Worm (Caenorhabditis elegans) whole organism, L1 larva: ENCODE measurements around the gene C04C3.4.
A peak's percentile ranks its signal among the peaks of the same experiment; 100 is the strongest.

ENCODE experiments used
- C04F5.9 ChIP-seq: sonication (generic microtip); optimal IDR thresholded peaks from 2 replicates; lab custom pipeline; 2016; ENCODE audit warnings: missing genetic modification characterization, missing compliant biosample characterization
- C16A3.4 ChIP-seq: fragments of 150-350 bp; optimal IDR thresholded peaks from 2 replicates; lab custom pipeline; 2014; ENCODE audit warnings: missing biosample characterization, missing genetic modification characterization
- C34B4.2 ChIP-seq: sonication (generic microtip); optimal IDR thresholded peaks from 2 replicates; lab custom pipeline; 2017; ENCODE audit warnings: mild to moderate bottlenecking, missing genetic modification characterization, missing compliant biosample characterization
- F16B12.6 ChIP-seq: fragments of 150-350 bp; optimal IDR thresholded peaks from 2 replicates; lab custom pipeline; 2014; ENCODE audit warnings: missing biosample characterization, missing genetic modification characterization
- alr-1 ChIP-seq: fragments of 200-800 bp; sonication (Bioruptor generic); optimal IDR thresholded peaks from 2 replicates; lab custom pipeline; 2018; ENCODE audit warnings: borderline replicate concordance, mild to moderate bottlenecking, missing genetic modification characterization, missing compliant biosample characterization
- ama-1 ChIP-seq: fragments of 150-350 bp; optimal IDR thresholded peaks from 2 replicates; lab custom pipeline; 2014
- ceh-82 ChIP-seq, 3 experiments: fragments of 150-350 bp in 1 of 3; sonication (generic microtip) in 2 of 3; optimal IDR thresholded peaks; 2 replicates each; lab custom pipeline; 2014 to 2017; ENCODE audit warnings: missing biosample characterization in 3 of 3, missing genetic modification characterization in 3 of 3
- ceh-88 ChIP-seq: fragments of 200-800 bp; sonication (Bioruptor generic); IDR thresholded peaks from 2 replicates; pipeline ENCODE4 v1.3.6; 2022; ENCODE audit warnings: missing genetic modification characterization, missing compliant biosample characterization
- ces-1 ChIP-seq: fragments of 150-350 bp; optimal IDR thresholded peaks from 2 replicates; lab custom pipeline; 2014; ENCODE audit warnings: missing biosample characterization, missing genetic modification reagents, missing genetic modification characterization
- efl-1 ChIP-seq, 4 experiments: fragments of 150-350 bp; optimal IDR thresholded peaks in 3 of 4; peaks in 1 of 4; 1 replicate in 1 of 4; 2 replicates in 3 of 4; lab custom pipeline; 2014; ENCODE audit warnings: missing biosample characterization in 2 of 4, missing genetic modification characterization in 2 of 4, missing genetic modification reagents in 2 of 4
- efl-3 ChIP-seq: fragments of 200-800 bp; sonication (Bioruptor generic); optimal IDR thresholded peaks from 2 replicates; lab custom pipeline; 2018; ENCODE audit warnings: mild to moderate bottlenecking, missing genetic modification characterization, missing compliant biosample characterization
- elt-2 ChIP-seq: sonication (generic microtip); optimal IDR thresholded peaks from 2 replicates; lab custom pipeline; 2016; ENCODE audit warnings: missing genetic modification characterization, mild to moderate bottlenecking, inconsistent platforms, missing compliant biosample characterization, missing genetic modification reagents
- elt-3 ChIP-seq, 6 experiments: fragments of 150-350 bp in 1 of 6; sonication (generic microtip); optimal IDR thresholded peaks; 2 replicates each; lab custom pipeline; 2017 to 2018; ENCODE audit warnings: missing biosample characterization in 6 of 6, missing genetic modification characterization in 6 of 6, inconsistent platforms in 1 of 6
- ets-5 ChIP-seq: fragments of 200-800 bp; sonication (Bioruptor generic); IDR thresholded peaks from 2 replicates; pipeline ENCODE4 v1.3.6; 2022; ENCODE audit warnings: missing genetic modification characterization, missing compliant biosample characterization
- fkh-4 ChIP-seq: sonication (generic microtip); optimal IDR thresholded peaks from 2 replicates; lab custom pipeline; 2016; ENCODE audit warnings: missing compliant biosample characterization, missing genetic modification characterization, borderline replicate concordance
- hlh-17 ChIP-seq: fragments of 200-800 bp; sonication (Bioruptor generic); optimal IDR thresholded peaks from 2 replicates; lab custom pipeline; 2018; ENCODE audit warnings: missing genetic modification characterization, mild to moderate bottlenecking, missing compliant biosample characterization, moderate library complexity, borderline replicate concordance
- hlh-4 ChIP-seq: sonication (generic microtip); optimal IDR thresholded peaks from 2 replicates; lab custom pipeline; 2016; ENCODE audit warnings: mild to moderate bottlenecking, missing genetic modification characterization, missing compliant biosample characterization
- jun-1 ChIP-seq: fragments of 150-350 bp; optimal IDR thresholded peaks from 2 replicates; lab custom pipeline; 2014; ENCODE audit warnings: missing biosample characterization, missing genetic modification reagents, missing genetic modification characterization
- lin-35 ChIP-seq, 2 experiments: fragments of 150-350 bp; optimal IDR thresholded peaks; 2 replicates each; lab custom pipeline; 2014; ENCODE audit warnings: missing biosample characterization in 2 of 2, missing genetic modification characterization in 2 of 2, missing genetic modification reagents in 2 of 2
- lin-39 ChIP-seq: fragments of 150-350 bp; optimal IDR thresholded peaks from 2 replicates; lab custom pipeline; 2014; ENCODE audit warnings: missing biosample characterization, missing genetic modification reagents, missing genetic modification characterization
- lsy-2 ChIP-seq, 2 experiments: fragments of 150-350 bp; optimal IDR thresholded peaks; 2 replicates each; lab custom pipeline; 2014; ENCODE audit warnings: missing biosample characterization in 2 of 2, missing genetic modification characterization in 2 of 2
- mdl-1 ChIP-seq, 2 experiments: fragments of 150-350 bp; optimal IDR thresholded peaks; 2 replicates each; lab custom pipeline; 2014 to 2017; ENCODE audit warnings: missing biosample characterization in 2 of 2, missing genetic modification characterization in 2 of 2, inconsistent platforms in 1 of 2
- mef-2 ChIP-seq: fragments of 150-350 bp; optimal IDR thresholded peaks from 2 replicates; lab custom pipeline; 2014; ENCODE audit warnings: missing biosample characterization, missing genetic modification characterization
- mep-1 ChIP-seq: fragments of 150-350 bp; optimal IDR thresholded peaks from 2 replicates; lab custom pipeline; 2014; ENCODE audit warnings: missing biosample characterization, missing genetic modification characterization
- nhr-11 ChIP-seq: fragments of 150-350 bp; optimal IDR thresholded peaks from 2 replicates; lab custom pipeline; 2014; ENCODE audit warnings: missing biosample characterization, missing genetic modification characterization
- nhr-237 ChIP-seq: fragments of 150-350 bp; optimal IDR thresholded peaks from 2 replicates; lab custom pipeline; 2014; ENCODE audit warnings: missing biosample characterization, missing genetic modification characterization
- nhr-28 ChIP-seq: fragments of 150-350 bp; optimal IDR thresholded peaks from 2 replicates; lab custom pipeline; 2014; ENCODE audit warnings: missing biosample characterization, missing genetic modification characterization
- nhr-47 ChIP-seq: sonication (generic microtip); optimal IDR thresholded peaks from 2 replicates; lab custom pipeline; 2016; ENCODE audit warnings: mild to moderate bottlenecking, missing genetic modification characterization, moderate library complexity, missing compliant biosample characterization
- nhr-71 ChIP-seq: sonication (generic microtip); optimal IDR thresholded peaks from 2 replicates; lab custom pipeline; 2016; ENCODE audit warnings: mild to moderate bottlenecking, missing genetic modification characterization, moderate library complexity, missing compliant biosample characterization
- nhr-84 ChIP-seq: sonication (generic microtip); optimal IDR thresholded peaks from 2 replicates; lab custom pipeline; 2017; ENCODE audit warnings: missing biosample characterization, missing genetic modification characterization
- nhr-85 ChIP-seq: sonication (generic microtip); peaks from one replicate; lab custom pipeline; 2016; ENCODE audit warnings: missing genetic modification characterization, inconsistent platforms, missing compliant biosample characterization
- nhr-90 ChIP-seq: sonication (generic microtip); optimal IDR thresholded peaks from 2 replicates; lab custom pipeline; 2016; ENCODE audit warnings: mild to moderate bottlenecking, missing genetic modification characterization, missing compliant biosample characterization; ENCODE audit not compliant: poor library complexity
- pqm-1 ChIP-seq: sonication (generic microtip); optimal IDR thresholded peaks from 3 replicates; lab custom pipeline; 2017; ENCODE audit warnings: missing biosample characterization, missing genetic modification characterization
- rnt-1 ChIP-seq: sonication (generic microtip); optimal IDR thresholded peaks from 2 replicates; lab custom pipeline; 2016; ENCODE audit warnings: mild to moderate bottlenecking, missing genetic modification characterization, moderate library complexity, missing compliant biosample characterization
- snu-23 ChIP-seq: sonication (generic microtip); optimal IDR thresholded peaks from 2 replicates; lab custom pipeline; 2016; ENCODE audit warnings: missing genetic modification characterization, missing compliant biosample characterization
- sox-4 ChIP-seq: sonication (generic microtip); optimal IDR thresholded peaks from 2 replicates; lab custom pipeline; 2016; ENCODE audit warnings: missing genetic modification characterization, missing compliant biosample characterization
- sptf-1 ChIP-seq: fragments of 150-350 bp; optimal IDR thresholded peaks from 2 replicates; lab custom pipeline; 2014; ENCODE audit warnings: missing biosample characterization, missing genetic modification characterization
- sup-37 ChIP-seq: fragments of 200-800 bp; sonication (Bioruptor generic); optimal IDR thresholded peaks from 2 replicates; lab custom pipeline; 2018; ENCODE audit warnings: mild to moderate bottlenecking, missing genetic modification characterization, missing compliant biosample characterization
- swsn-7 ChIP-seq: sonication (generic microtip); optimal IDR thresholded peaks from 2 replicates; lab custom pipeline; 2016; ENCODE audit warnings: missing genetic modification characterization, missing compliant biosample characterization
- tlp-1 ChIP-seq: fragments of 150-350 bp; optimal IDR thresholded peaks from 2 replicates; lab custom pipeline; 2014; ENCODE audit warnings: missing biosample characterization, missing genetic modification characterization
- unc-30 ChIP-seq: sonication (generic microtip); optimal IDR thresholded peaks from 2 replicates; lab custom pipeline; 2017; ENCODE audit warnings: missing biosample characterization, missing genetic modification characterization
- unc-62 ChIP-seq: fragments of 150-350 bp; optimal IDR thresholded peaks from 2 replicates; lab custom pipeline; 2014; ENCODE audit warnings: missing biosample characterization, missing genetic modification reagents, missing genetic modification characterization
- unc-98 ChIP-seq: fragments of 200-800 bp; sonication (Bioruptor generic); IDR thresholded peaks from 2 replicates; pipeline ENCODE4 v1.3.6; 2022; ENCODE audit warnings: missing genetic modification characterization, missing compliant biosample characterization
- zip-4 ChIP-seq: fragments of 200-800 bp; sonication (Bioruptor generic); optimal IDR thresholded peaks from 2 replicates; lab custom pipeline; 2018; ENCODE audit warnings: mild to moderate bottlenecking, missing genetic modification characterization, moderate library complexity, missing compliant biosample characterization
- ztf-11 ChIP-seq, 2 experiments: sonication (generic microtip); optimal IDR thresholded peaks; 2 replicates each; lab custom pipeline; 2016 to 2017; ENCODE audit warnings: missing genetic modification characterization in 2 of 2, missing biosample characterization in 1 of 2, missing compliant biosample characterization in 1 of 2
- ztf-4 ChIP-seq: fragments of 150-350 bp; optimal IDR thresholded peaks from 2 replicates; lab custom pipeline; 2014; ENCODE audit warnings: missing biosample characterization, missing genetic modification characterization

The C04C3.4 gene

DNA sequence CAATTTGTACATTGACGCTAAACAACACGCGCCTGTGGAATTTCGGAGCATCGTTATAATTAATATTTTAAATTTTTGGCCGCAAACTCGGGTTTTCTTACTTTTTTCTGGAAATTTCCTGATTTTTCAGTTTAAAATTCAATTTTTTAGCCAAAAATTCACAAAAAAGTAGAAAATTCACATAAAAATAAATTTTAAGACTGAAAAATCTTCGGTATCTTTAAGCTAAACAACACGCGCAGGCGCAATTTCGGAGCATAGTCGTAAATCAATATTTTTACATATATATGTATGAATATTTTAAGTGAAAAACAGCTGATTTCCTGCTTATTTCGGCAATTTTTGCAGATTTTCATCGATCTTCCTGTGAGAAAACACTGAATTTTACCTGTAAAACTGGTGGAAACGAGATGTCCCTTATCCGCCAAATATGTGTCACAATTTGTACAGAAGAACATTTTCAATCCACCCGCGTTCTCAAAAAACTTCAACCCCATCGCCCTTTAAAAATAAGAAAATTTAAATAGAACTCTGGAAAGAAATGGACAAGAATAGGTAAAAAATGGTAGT, 11.7 kb upstream of the C04C3.4 start, which contains the start of gene B0546.3 (continued):
- TF ChIP-seq unc-62 (GFP tag; lab: Kevin White, UChicago) (no peak), C16A3.4 (tag; lab: Kevin White, UChicago) (no peak), lin-39 (tag; lab: Kevin White, UChicago) (no peak), efl-1 (optimal IDR thresholded peaks at IDR 0.05; lab: Kevin White, UChicago) (no peak), efl-1 (GFP tag; optimal IDR thresholded peaks at IDR 0.05 in 1 of 2; lab: Kevin White, UChicago) (peak in 1 of 2 experiments; percentile 76), F16B12.6 (tag; lab: Kevin White, UChicago) (no peak), nhr-84 (tag; lab: Kevin White, UChicago) (no peak), sup-37 (no peak), zip-4 (GFP tag; lab: Kevin White, UChicago) (no peak), nhr-47 (peak; percentile 33)

ce11 chrIV:3383203-3383602, 11.0 kb upstream of the C04C3.4 start:
- no peak for TF ChIP-seq fkh-4
- peak; percentile 20 to 21 for TF ChIP-seq lsy-2 (tag; optimal IDR thresholded peaks at IDR 0.05; lab: Kevin White, UChicago)

ce11 chrIV:3384047-3384446, 10.1 kb upstream of the C04C3.4 start, which contains the start of gene B0546.4:
Gene B0546.4 (minus strand): TSS chrIV:3384147.
- no peak for TF ChIP-seq F16B12.6 (tag; lab: Kevin White, UChicago)
- TF ChIP-seq ceh-82 (tag; optimal IDR thresholded peaks at IDR 0.05; lab: Kevin White, UChicago): no peak
- TF ChIP-seq jun-1 (tag; lab: Kevin White, UChicago): no peak
- TF ChIP-seq sup-37: no peak
- TF ChIP-seq ama-1: no peak
- TF ChIP-seq unc-98 (GFP tag; lab: Robert Waterston, UW): no peak
- no peak for TF ChIP-seq nhr-90 (tag; lab: Kevin White, UChicago)
- TF ChIP-seq elt-2 (tag; lab: Kevin White, UChicago): no peak
- TF ChIP-seq efl-3: no peak
- no peak for TF ChIP-seq C34B4.2 (tag; lab: Kevin White, UChicago)
- no peak for TF ChIP-seq ets-5 (GFP tag; lab: Robert Waterston, UW)
- TF ChIP-seq ztf-4 (tag; lab: Kevin White, UChicago): no peak
- no peak for TF ChIP-seq C04F5.9 (tag; lab: Kevin White, UChicago)
- no peak for TF ChIP-seq unc-30
- no peak for TF ChIP-seq zip-4 (GFP tag; lab: Kevin White, UChicago)
- no peak for TF ChIP-seq mef-2
- no peak for TF ChIP-seq mep-1 (tag; lab: Kevin White, UChicago)

ce11 chrIV:3384593-3384992, 9.6 kb upstream of the C04C3.4 start:
- TF ChIP-seq zip-4 (GFP tag; lab: Kevin White, UChicago): peak; percentile 74
- no peak for TF ChIP-seq sptf-1
- TF ChIP-seq nhr-71 (tag; lab: Kevin White, UChicago): peak; percentile 98
- peak in 2 of 6 experiments; percentile 48 to 57 for TF ChIP-seq elt-3 (tag; optimal IDR thresholded peaks at IDR 0.05; lab: Kevin White, UChicago)
- TF ChIP-seq pqm-1: no peak
- TF ChIP-seq nhr-85 (tag; lab: Kevin White, UChicago): peak; percentile 96
- TF ChIP-seq hlh-17: no peak
- peak; percentile 86 to 89 for TF ChIP-seq lin-35 (GFP tag; optimal IDR thresholded peaks at IDR 0.05; lab: Kevin White, UChicago)
- TF ChIP-seq alr-1 (tag; lab: Kevin White, UChicago): no peak
- peak; percentile 11 for TF ChIP-seq nhr-237
- peak; percentile 58 to 95 for TF ChIP-seq mdl-1 (tag; optimal IDR thresholded peaks at IDR 0.05; lab: Kevin White, UChicago)
- TF ChIP-seq nhr-28 (tag; lab: Kevin White, UChicago): no peak
- TF ChIP-seq tlp-1 (tag; lab: Kevin White, UChicago): no peak
- TF ChIP-seq ets-5 (GFP tag; lab: Robert Waterston, UW): no peak
- TF ChIP-seq unc-62 (GFP tag; lab: Kevin White, UChicago): no peak
- peak; percentile 49 for TF ChIP-seq fkh-4
- no peak for TF ChIP-seq hlh-4 (tag; lab: Kevin White, UChicago)
- peak; percentile 78 for TF ChIP-seq sox-4 (tag; lab: Kevin White, UChicago)
- TF ChIP-seq ztf-11 (tag; optimal IDR thresholded peaks at IDR 0.05; lab: Kevin White, UChicago): peak in 1 of 2 experiments; percentile 83
- TF ChIP-seq nhr-11: peak; percentile 86
- TF ChIP-seq swsn-7 (tag; lab: Kevin White, UChicago): peak; percentile 96
- TF ChIP-seq ama-1: no peak
- TF ChIP-seq rnt-1 (tag; lab: Kevin White, UChicago): peak; percentile 92
- TF ChIP-seq snu-23 (GFP tag; lab: Kevin White, UChicago): peak; percentile 97
- TF ChIP-seq ces-1 (GFP tag; lab: Kevin White, UChicago): no peak
- TF ChIP-seq mep-1 (tag; lab: Kevin White, UChicago): peak; percentile 89
- TF ChIP-seq ceh-88: peak; percentile 84
